Worm (Caenorhabditis elegans) whole organism, L4 larva: ENCODE data around the gene C39E9.8.

ENCODE experiments used
- F26F4.8 ChIP-seq: fragments of 200-800 bp; sonication (Bioruptor generic); conservative IDR thresholded peaks from 2 replicates; pipeline ENCODE4 v1.3.6; 2022; ENCODE audit warnings: missing genetic modification characterization, missing compliant biosample characterization
- F37D6.2 ChIP-seq: sonication (generic microtip); optimal IDR thresholded peaks from 2 replicates; lab custom pipeline; 2016; ENCODE audit warnings: mild to moderate bottlenecking, missing genetic modification characterization, missing compliant biosample characterization
- Y5F2A.4 ChIP-seq: fragments of 200-800 bp; sonication (Bioruptor generic); optimal IDR thresholded peaks from 2 replicates; lab custom pipeline; 2018; ENCODE audit warnings: mild to moderate bottlenecking, missing genetic modification characterization, missing compliant biosample characterization
- Y75B8A.6 ChIP-seq: fragments of 200-800 bp; sonication (Bioruptor generic); IDR thresholded peaks from 2 replicates; pipeline ENCODE4 v1.3.6; 2022; ENCODE audit warnings: missing genetic modification reagents, missing genetic modification characterization, missing compliant biosample characterization
- ZK337.2 ChIP-seq: fragments of 200-800 bp; sonication (Bioruptor generic); IDR thresholded peaks from 2 replicates; pipeline ENCODE4 v1.3.6; 2022; ENCODE audit warnings: missing genetic modification reagents, missing genetic modification characterization, missing compliant biosample characterization
- aha-1 ChIP-seq: fragments of 150-350 bp; peaks from one replicate; lab custom pipeline; 2014; ENCODE audit warnings: missing biosample characterization, missing genetic modification characterization
- arid-1 ChIP-seq: fragments of 200-800 bp; sonication (Bioruptor generic); conservative IDR thresholded peaks from 2 replicates; pipeline ENCODE4 v1.3.6; 2022; ENCODE audit warnings: missing genetic modification reagents, missing genetic modification characterization, missing compliant biosample characterization
- ceh-20 ChIP-seq: fragments of 200-800 bp; sonication (Bioruptor generic); IDR thresholded peaks from 2 replicates; pipeline ENCODE4 v1.3.6; 2022; ENCODE audit warnings: missing genetic modification reagents, missing genetic modification characterization, missing compliant biosample characterization
- ceh-32 ChIP-seq: sonication (generic microtip); optimal IDR thresholded peaks from 2 replicates; lab custom pipeline; 2016; ENCODE audit warnings: mild to moderate bottlenecking, missing genetic modification characterization, missing compliant biosample characterization; ENCODE audit not compliant: poor library complexity
- ces-1 ChIP-seq: fragments of 150-350 bp; sonication (generic microtip); optimal IDR thresholded peaks from 4 replicates; lab custom pipeline; 2014; ENCODE audit warnings: missing biosample characterization, missing genetic modification reagents, missing genetic modification characterization
- cey-2 ChIP-seq: sonication (generic microtip); optimal IDR thresholded peaks from 3 replicates; lab custom pipeline; 2017; ENCODE audit warnings: missing genetic modification characterization, mild to moderate bottlenecking, missing compliant biosample characterization, antibody characterized with exemption, borderline replicate concordance; ENCODE audit not compliant: insufficient read depth
- ctbp-1 ChIP-seq: fragments of 200-800 bp; sonication (Bioruptor generic); IDR thresholded peaks from 2 replicates; pipeline ENCODE4 v1.3.6; 2022; ENCODE audit warnings: missing genetic modification reagents, missing genetic modification characterization, missing compliant biosample characterization
- dmd-6 ChIP-seq: fragments of 200-800 bp; sonication (Bioruptor generic); IDR thresholded peaks from 2 replicates; pipeline ENCODE4 v1.3.6; 2022; ENCODE audit warnings: missing genetic modification reagents, missing genetic modification characterization, missing compliant biosample characterization
- dmd-9 ChIP-seq: fragments of 200-800 bp; sonication (Bioruptor generic); IDR thresholded peaks from 2 replicates; pipeline ENCODE4 v1.3.6; 2022; ENCODE audit warnings: missing genetic modification reagents, missing genetic modification characterization, missing compliant biosample characterization
- duxl-1 ChIP-seq: sonication (generic microtip); optimal IDR thresholded peaks from 2 replicates; lab custom pipeline; 2016; ENCODE audit warnings: mild to moderate bottlenecking, missing genetic modification characterization, moderate library complexity, missing compliant biosample characterization; ENCODE audit not compliant: poor library complexity
- dve-1 ChIP-seq: sonication (generic microtip); optimal IDR thresholded peaks from 2 replicates; lab custom pipeline; 2017; ENCODE audit warnings: antibody characterized with exemption, mild to moderate bottlenecking, missing genetic modification characterization, missing compliant biosample characterization; ENCODE audit not compliant: insufficient read depth
- egl-27 ChIP-seq: sonication (generic microtip); optimal IDR thresholded peaks from 3 replicates; lab custom pipeline; 2017; ENCODE audit warnings: missing biosample characterization, missing genetic modification reagents, missing genetic modification characterization
- hlh-11 ChIP-seq: fragments of 200-800 bp; sonication (Bioruptor generic); optimal IDR thresholded peaks from 2 replicates; lab custom pipeline; 2018; ENCODE audit warnings: mild to moderate bottlenecking, missing genetic modification characterization, missing compliant biosample characterization
- hmg-1.1 ChIP-seq: fragments of 200-800 bp; sonication (Bioruptor generic); IDR thresholded peaks from 2 replicates; pipeline ENCODE4 v1.3.6; 2022; ENCODE audit warnings: missing genetic modification reagents, missing genetic modification characterization, missing compliant biosample characterization
- lin-13 ChIP-seq: fragments of 150-350 bp; optimal IDR thresholded peaks from 2 replicates; lab custom pipeline; 2014; ENCODE audit warnings: missing biosample characterization, missing genetic modification reagents, missing genetic modification characterization
- lin-15B ChIP-seq: fragments of 150-350 bp; sonication (generic microtip); optimal IDR thresholded peaks from 3 replicates; lab custom pipeline; 2014; ENCODE audit warnings: missing biosample characterization, missing genetic modification characterization
- lin-38 ChIP-seq: fragments of 200-800 bp; sonication (Bioruptor generic); IDR thresholded peaks from 2 replicates; pipeline ENCODE4 v1.3.6; 2022; ENCODE audit warnings: missing genetic modification reagents, missing genetic modification characterization, missing compliant biosample characterization
- lsy-2 ChIP-seq, 2 experiments: fragments of 150-350 bp in 1 of 2; sonication (generic microtip) in 1 of 2; optimal IDR thresholded peaks; 2 replicates each; lab custom pipeline; 2014 to 2017; ENCODE audit warnings: missing biosample characterization in 2 of 2, missing genetic modification characterization in 2 of 2
- madf-5 ChIP-seq, 2 experiments: fragments of 200-800 bp; sonication (Bioruptor generic); IDR thresholded peaks; 2 replicates each; pipeline ENCODE4 v1.3.6; 2022; ENCODE audit warnings: missing compliant biosample characterization in 2 of 2, missing genetic modification characterization in 2 of 2
- mdl-1 ChIP-seq, 2 experiments: fragments of 150-350 bp in 1 of 2; sonication (generic microtip) in 1 of 2; optimal IDR thresholded peaks; 2 replicates each; lab custom pipeline; 2014 to 2017; ENCODE audit warnings: missing biosample characterization in 2 of 2, missing genetic modification characterization in 2 of 2
- mes-2 ChIP-seq: sonication (generic microtip); optimal IDR thresholded peaks from 2 replicates; lab custom pipeline; 2016; ENCODE audit warnings: missing genotype, mild to moderate bottlenecking, missing genetic modification characterization, missing compliant biosample characterization; ENCODE audit not compliant: poor library complexity, severe bottlenecking
- nhr-10 ChIP-seq: fragments of 150-350 bp; optimal IDR thresholded peaks from 2 replicates; lab custom pipeline; 2014; ENCODE audit warnings: missing biosample characterization, missing genetic modification characterization
- nhr-11 ChIP-seq: fragments of 150-350 bp; optimal IDR thresholded peaks from 2 replicates; lab custom pipeline; 2014; ENCODE audit warnings: missing biosample characterization, missing genetic modification characterization
- nhr-237 ChIP-seq: sonication (generic microtip); optimal IDR thresholded peaks from 2 replicates; lab custom pipeline; 2017; ENCODE audit warnings: missing biosample characterization, missing genetic modification characterization
- nhr-25 ChIP-seq: sonication (generic microtip); optimal IDR thresholded peaks from 2 replicates; lab custom pipeline; 2017; ENCODE audit warnings: missing genetic modification characterization, mild to moderate bottlenecking, missing compliant biosample characterization, antibody characterized with exemption, moderate library complexity, borderline replicate concordance; ENCODE audit not compliant: insufficient read depth
- nhr-28 ChIP-seq: fragments of 150-350 bp; optimal IDR thresholded peaks from 2 replicates; lab custom pipeline; 2014; ENCODE audit warnings: missing biosample characterization, missing genetic modification characterization
- nhr-41 ChIP-seq: fragments of 200-800 bp; sonication (Bioruptor generic); IDR thresholded peaks from 2 replicates; pipeline ENCODE4 v1.3.6; 2022; ENCODE audit warnings: missing genetic modification reagents, missing genetic modification characterization, missing compliant biosample characterization
- nhr-42 ChIP-seq: fragments of 200-800 bp; sonication (Bioruptor generic); IDR thresholded peaks from 2 replicates; pipeline ENCODE4 v1.3.6; 2022; ENCODE audit warnings: missing genetic modification characterization, missing compliant biosample characterization
- nhr-48 ChIP-seq: sonication (generic microtip); optimal IDR thresholded peaks from 2 replicates; lab custom pipeline; 2016; ENCODE audit warnings: mild to moderate bottlenecking, missing genetic modification characterization, missing compliant biosample characterization
- nhr-6 ChIP-seq: fragments of 150-350 bp; optimal IDR thresholded peaks from 2 replicates; lab custom pipeline; 2014; ENCODE audit warnings: missing biosample characterization, missing genetic modification characterization
- nhr-76 ChIP-seq: fragments of 150-350 bp; optimal IDR thresholded peaks from 2 replicates; lab custom pipeline; 2014; ENCODE audit warnings: missing biosample characterization, missing genetic modification characterization
- pqm-1 ChIP-seq: sonication (generic microtip); optimal IDR thresholded peaks from 2 replicates; lab custom pipeline; 2017; ENCODE audit warnings: missing biosample characterization, missing genetic modification characterization
- sdz-12 ChIP-seq: fragments of 200-800 bp; sonication (Bioruptor generic); optimal IDR thresholded peaks from 2 replicates; lab custom pipeline; 2018; ENCODE audit warnings: mild to moderate bottlenecking, missing genetic modification characterization, missing compliant biosample characterization
- spr-1 ChIP-seq: sonication (generic microtip); optimal IDR thresholded peaks from 2 replicates; lab custom pipeline; 2016; ENCODE audit warnings: mild to moderate bottlenecking, missing genetic modification characterization, missing compliant biosample characterization
- tra-1 ChIP-seq: fragments of 200-800 bp; sonication (Bioruptor generic); IDR thresholded peaks from 2 replicates; pipeline ENCODE4 v1.3.6; 2022; ENCODE audit warnings: missing genetic modification reagents, missing genetic modification characterization, missing compliant biosample characterization
- unc-62 ChIP-seq, 3 experiments: fragments of 150-350 bp in 1 of 3; sonication (generic microtip); optimal IDR thresholded peaks in 2 of 3; peaks in 1 of 3; 1 replicate in 1 of 3; 2 replicates in 2 of 3; lab custom pipeline; 2014 to 2017; ENCODE audit warnings: missing biosample characterization in 3 of 3, missing genetic modification characterization in 3 of 3, missing genetic modification reagents in 3 of 3, missing genotype in 1 of 3
- vab-7 ChIP-seq: fragments of 200-800 bp; sonication (Bioruptor generic); IDR thresholded peaks from 2 replicates; pipeline ENCODE4 v1.3.6; 2022; ENCODE audit warnings: missing genetic modification reagents, missing genetic modification characterization, missing compliant biosample characterization
- zag-1 ChIP-seq: fragments of 150-350 bp; optimal IDR thresholded peaks from 2 replicates; lab custom pipeline; 2014; ENCODE audit warnings: missing biosample characterization, missing genetic modification characterization
- zfp-3 ChIP-seq: fragments of 200-800 bp; sonication (Bioruptor generic); conservative IDR thresholded peaks from 2 replicates; pipeline ENCODE4 v1.3.6; 2022; ENCODE audit warnings: missing genetic modification reagents, missing genetic modification characterization, missing compliant biosample characterization
- zip-11 ChIP-seq: fragments of 200-800 bp; sonication (Bioruptor generic); IDR thresholded peaks from 2 replicates; pipeline ENCODE4 v1.3.6; 2022; ENCODE audit warnings: missing genetic modification characterization, missing compliant biosample characterization
- zip-2 ChIP-seq: fragments of 150-350 bp; optimal IDR thresholded peaks from 2 replicates; lab custom pipeline; 2014; ENCODE audit warnings: missing biosample characterization, missing genetic modification characterization

C39E9.8 gene

DNA sequence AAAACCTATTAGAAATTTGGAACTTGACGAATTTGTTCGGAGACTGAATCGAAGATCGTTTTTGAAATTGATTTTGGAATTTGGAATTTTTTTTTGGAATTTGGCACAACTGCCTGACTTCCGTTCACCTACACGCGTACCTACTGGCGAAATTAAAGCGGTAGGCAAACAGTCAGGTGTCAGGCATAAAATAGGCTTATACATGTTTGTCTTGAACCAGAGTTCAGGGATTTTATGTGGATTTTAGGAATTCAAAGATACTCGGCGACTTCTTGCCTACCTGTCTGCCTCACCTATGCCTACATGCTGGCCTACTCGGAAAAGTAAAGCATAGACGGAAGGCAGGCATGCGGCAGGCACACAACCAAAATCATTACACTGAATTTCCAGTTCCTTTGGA, 904 bp upstream of the C39E9.8 start:
- TF ChIP-seq zip-2 (tag; lab: Kevin White, UChicago) (no peak), unc-62 (GFP tag; optimal IDR thresholded peaks at IDR 0.05 in 1 of 2; lab: Kevin White, UChicago) (peak in 1 of 2 experiments; percentile 96), unc-62 (tag; optimal IDR thresholded peaks at IDR 0.05; lab: Kevin White, UChicago) (no peak), sdz-12 (GFP tag; lab: Kevin White, UChicago) (no peak), ctbp-1 (no peak), ZK337.2 (no peak), zag-1 (tag; lab: Kevin White, UChicago) (no peak), vab-7 (GFP tag; lab: Robert Waterston, UW) (0 out of 2 replicates have a peak, but pooled peaks have one; percentile 7), hmg-1.1 (GFP tag; lab: Robert Waterston, UW) (no peak), dmd-9 (GFP tag; lab: Robert Waterston, UW) (no peak), Y75B8A.6 (GFP tag; lab: Robert Waterston, UW) (no peak), tra-1 (GFP tag; lab: Robert Waterston, UW) (no peak), nhr-10 (no peak), pqm-1 (tag; lab: Kevin White, UChicago) (no peak), duxl-1 (tag; lab: Kevin White, UChicago) (no peak), zip-11 (GFP tag; lab: Robert Waterston, UW) (no peak), Y5F2A.4 (no peak), nhr-76 (tag; lab: Kevin White, UChicago) (no peak)

- no peak for TF ChIP-seq nhr-237
- peak in 1 of 2 experiments; percentile 5 for TF ChIP-seq mdl-1 (tag; optimal IDR thresholded peaks at IDR 0.05; lab: Kevin White, UChicago)
- peak; percentile 20 for TF ChIP-seq hlh-11 (tag; lab: Kevin White, UChicago)
- peak; percentile 92 for TF ChIP-seq nhr-28 (tag; lab: Kevin White, UChicago)
- TF ChIP-seq nhr-11 (tag; lab: Kevin White, UChicago) = peak; percentile 89
Observed at ce11 chrIV:13080185-13080584, 939 bp downstream of the C39E9.8 start.

ce11 chrIV:13080861-13081260, 1.6 kb downstream of the C39E9.8 start:
- TF ChIP-seq egl-27 (no peak), spr-1 (tag; lab: Kevin White, UChicago) (no peak), nhr-42 (GFP tag; lab: Robert Waterston, UW) (no peak), ces-1 (GFP tag; lab: Kevin White, UChicago) (no peak), ceh-20 (GFP tag; lab: Robert Waterston, UW) (no peak), mes-2 (tag; lab: Kevin White, UChicago) (no peak), cey-2 (no peak), arid-1 (GFP tag; lab: Robert Waterston, UW) (no peak), nhr-41 (GFP tag; lab: Robert Waterston, UW) (no peak), lin-15B (tag; lab: Kevin White, UChicago) (no peak), F37D6.2 (no peak), nhr-25 (tag; lab: Kevin White, UChicago) (peak; percentile 8), madf-5 (GFP tag; IDR thresholded peaks at IDR 0.05; lab: Robert Waterston, UW) (no peak), nhr-48 (tag; lab: Kevin White, UChicago) (no peak), dve-1 (tag; lab: Kevin White, UChicago) (no peak), lin-13 (GFP tag; lab: Kevin White, UChicago) (no peak), lsy-2 (tag; optimal IDR thresholded peaks at IDR 0.05; lab: Kevin White, UChicago) (no peak), nhr-237 (no peak), nhr-6 (no peak), aha-1 (tag; lab: Kevin White, UChicago) (peak; percentile 9), ceh-32 (tag; lab: Kevin White, UChicago) (no peak), nhr-11 (tag; lab: Kevin White, UChicago) (no peak), unc-62 (GFP tag; optimal IDR thresholded peaks at IDR 0.05 in 1 of 2; lab: Kevin White, UChicago) (peak in 1 of 2 experiments; percentile 94), unc-62 (tag; optimal IDR thresholded peaks at IDR 0.05; lab: Kevin White, UChicago) (no peak), zfp-3 (GFP tag; lab: Robert Waterston, UW) (no peak), F26F4.8 (no peak), dmd-6 (no peak), lin-38 (GFP tag; lab: Robert Waterston, UW) (no peak)
